Fruit fly (Drosophila melanogaster) Kc167 (cell line): ENCODE results near the gene Acsf3.

ENCODE experiments used
- Myc ChIP-seq: fragments of >200 bp; optimal IDR thresholded peaks from 2 replicates; lab custom pipeline; 2017; ENCODE audit warnings: missing external identifiers
- Sin3A ChIP-seq: fragments of >200 bp; optimal IDR thresholded peaks from 2 replicates; lab custom pipeline; 2018; ENCODE audit warnings: missing external identifiers
- h ChIP-seq: fragments of >200 bp; optimal IDR thresholded peaks from 3 replicates; lab custom pipeline; 2018; ENCODE audit warnings: missing external identifiers
- psq ChIP-seq: fragments of >200 bp; optimal IDR thresholded peaks from 2 replicates; lab custom pipeline; 2017; ENCODE audit warnings: missing external identifiers
- ttk ChIP-seq: sonication (Bioruptor generic); optimal IDR thresholded peaks from 2 replicates; lab custom pipeline; 2017; ENCODE audit warnings: missing external identifiers

DNA sequence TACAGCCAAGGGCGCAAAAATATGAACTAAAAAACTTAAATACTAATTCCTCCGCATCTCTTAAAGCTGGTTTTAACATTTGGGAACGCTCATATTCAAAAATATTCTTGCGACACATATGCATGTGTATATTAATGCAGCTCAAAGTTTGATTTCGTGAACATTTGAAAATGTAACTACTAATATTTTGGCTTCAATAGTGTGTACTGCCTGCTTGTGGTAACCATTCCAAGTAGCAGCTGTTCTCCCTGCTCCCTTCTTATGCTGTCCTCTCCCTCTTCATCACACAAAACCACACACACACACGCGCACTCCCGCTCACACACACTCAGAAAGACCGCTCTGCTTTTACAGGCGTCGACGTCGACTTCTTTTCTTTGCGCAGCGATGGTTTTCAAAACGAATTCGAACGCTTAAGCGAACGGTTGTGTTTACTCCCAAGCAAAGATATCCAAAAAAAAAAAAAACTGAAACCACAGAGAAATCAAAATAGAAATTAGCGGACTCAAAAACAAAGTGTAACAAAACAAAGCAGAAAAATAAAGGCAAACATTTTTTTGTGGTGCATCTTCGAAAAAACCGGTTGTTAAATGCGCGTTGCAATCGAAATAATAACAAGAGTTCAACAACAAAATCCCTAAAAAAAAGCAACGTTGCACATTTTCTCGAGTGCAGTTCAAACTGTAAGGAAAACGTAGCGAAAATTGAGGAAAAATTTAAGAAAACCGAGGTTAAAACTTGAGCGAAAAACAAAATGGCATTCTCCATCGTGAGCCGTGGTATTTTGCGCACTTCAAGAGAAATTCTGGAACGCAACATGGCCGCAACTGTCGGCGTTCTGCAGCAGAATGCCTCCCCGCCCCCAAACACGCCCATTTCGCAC, 8.4 kb downstream of the Acsf3 start, which contains the start of gene CBP:
- no peak for TF ChIP-seq psq (lab: Kevin White, UChicago)
- TF ChIP-seq Myc (lab: Kevin White, UChicago), result no peak
- TF ChIP-seq ttk (lab: Kevin White, UChicago), result no peak
- no peak for TF ChIP-seq h (lab: Kevin White, UChicago)
- TF ChIP-seq Sin3A (lab: Kevin White, UChicago), result no peak
